Worm (Caenorhabditis elegans): ENCODE results near the gene exc-13.
A peak's percentile ranks its signal among the peaks of the same experiment; 100 is the strongest.

ce11 chrV:7413107-7413774 is 48.2 kb downstream of the exc-13 start, which contains the start of gene F18E3.11:
- no peak for TF ChIP-seq aly-2 (tag; optimal IDR thresholded peaks at IDR 0.05)
- TF ChIP-seq snpc-4 (tag; optimal IDR thresholded peaks at IDR 0.05) = no peak
- TF ChIP-seq ztf-1 (GFP tag; conservative IDR thresholded peaks at IDR 0.05) = no peak
- TF ChIP-seq skn-1 (tag; optimal IDR thresholded peaks at IDR 0.05) = no peak
- peak; percentile 89 for TF ChIP-seq ama-1 (optimal IDR thresholded peaks at IDR 0.05)
- no peak for TF ChIP-seq mbf-1 (tag; optimal IDR thresholded peaks at IDR 0.05)
- TF ChIP-seq mab-5 (tag; optimal IDR thresholded peaks at IDR 0.05) = no peak
- TF ChIP-seq mdl-1 (tag; optimal IDR thresholded peaks at IDR 0.05) = no peak

Measured in whole organism, L2 larva.